Worm (Caenorhabditis elegans) whole organism, young adult: ENCODE data around the gene F38H4.4.
A peak's percentile ranks its signal among the peaks of the same experiment; 100 is the strongest.

Experiments used
- F22D6.2 ChIP-seq: sonication (generic microtip); optimal IDR thresholded peaks from 2 replicates; lab custom pipeline; 2016; ENCODE audit warnings: mild to moderate bottlenecking, missing genetic modification characterization, missing compliant biosample characterization
- atf-7 ChIP-seq: sonication (generic microtip); optimal IDR thresholded peaks from 2 replicates; lab custom pipeline; 2017; ENCODE audit warnings: mild to moderate bottlenecking, missing genetic modification characterization, missing compliant biosample characterization
- mxl-1 ChIP-seq: sonication (generic microtip); optimal IDR thresholded peaks from 2 replicates; lab custom pipeline; 2016; ENCODE audit warnings: missing genetic modification characterization, missing compliant biosample characterization
- pbrm-1 ChIP-seq: fragments of 200-800 bp; sonication (Bioruptor generic); IDR thresholded peaks from 2 replicates; pipeline ENCODE4 v1.3.6; 2022; ENCODE audit warnings: missing genetic modification reagents, missing genetic modification characterization, missing compliant biosample characterization
- somi-1 ChIP-seq: fragments of 200-800 bp; sonication (Bioruptor generic); optimal IDR thresholded peaks from 2 replicates; lab custom pipeline; 2018; ENCODE audit warnings: mild to moderate bottlenecking, missing genetic modification characterization, missing compliant biosample characterization
- unc-130 ChIP-seq: sonication (generic microtip); optimal IDR thresholded peaks from 2 replicates; lab custom pipeline; 2016; ENCODE audit warnings: missing genetic modification reagents, missing genetic modification characterization, missing compliant biosample characterization
- ztf-26 ChIP-seq: sonication (generic microtip); optimal IDR thresholded peaks from 2 replicates; lab custom pipeline; 2017; ENCODE audit warnings: missing genetic modification characterization, missing compliant biosample characterization

F38H4.4 gene

DNA sequence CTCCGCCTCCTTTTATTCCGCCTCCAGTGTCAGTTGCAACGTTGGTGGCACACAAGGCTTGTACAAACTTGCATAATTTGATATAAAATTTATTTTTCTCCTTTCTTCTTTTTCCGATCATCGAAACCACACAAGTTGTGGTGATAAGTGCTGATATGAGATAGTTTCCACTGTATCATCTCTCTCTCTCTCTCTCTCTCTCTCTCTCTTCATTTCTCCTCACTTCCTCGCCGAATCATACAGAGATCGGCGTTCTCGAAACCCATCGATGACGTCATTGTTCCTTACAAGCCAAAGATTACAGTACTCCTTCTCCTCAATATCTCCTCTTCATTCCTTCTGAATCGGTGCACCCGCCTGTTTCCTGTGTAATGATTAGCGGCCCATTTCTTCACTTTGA, 51.3 kb downstream of the F38H4.4 start, which contains the start of gene nhr-43:
nhr-43 (plus strand) TSS at position 233 of the 400 bp plus-strand sequence.
- TF ChIP-seq mxl-1 (tag; lab: Kevin White, UChicago) (no peak), ztf-26 (peak; percentile 6), pbrm-1 (no peak), F22D6.2 (tag; lab: Kevin White, UChicago) (no peak), somi-1 (GFP tag; lab: Kevin White, UChicago) (peak; percentile 44), unc-130 (GFP tag; lab: Kevin White, UChicago) (no peak), atf-7 (tag; lab: Kevin White, UChicago) (peak; percentile 29)
